Worm (Caenorhabditis elegans): ENCODE measurements around the gene str-55.

ce11 chrV:16417014-16417413 lies at the start of gene str-55:
- TF ChIP-seq klf-2 (GFP tag; conservative IDR thresholded peaks at IDR 0.05) (no peak), ref-1 (GFP tag; conservative IDR thresholded peaks at IDR 0.05) (no peak), flt-1 (GFP tag; IDR thresholded peaks at IDR 0.05) (no peak), ztf-29 (GFP tag; IDR thresholded peaks at IDR 0.05) (no peak), T22C8.4 (GFP tag; IDR thresholded peaks at IDR 0.05) (no peak)

Measured in whole organism, midembryonic.